Worm (Caenorhabditis elegans) whole organism, late embryonic: ENCODE results near the gene C08E8.4.

Experiments
- dmd-4 ChIP-seq: sonication (generic microtip); optimal IDR thresholded peaks from 2 replicates; lab custom pipeline; 2016; ENCODE audit warnings: borderline replicate concordance, missing genetic modification characterization, missing compliant biosample characterization
- elt-2 ChIP-seq: sonication (generic microtip); optimal IDR thresholded peaks from 2 replicates; lab custom pipeline; 2016; ENCODE audit warnings: missing genetic modification reagents, missing genetic modification characterization, missing compliant biosample characterization
- hlh-13 ChIP-seq: fragments of 200-800 bp; sonication (Bioruptor generic); optimal IDR thresholded peaks from 2 replicates; lab custom pipeline; 2018; ENCODE audit warnings: mild to moderate bottlenecking, missing genetic modification characterization, missing compliant biosample characterization
- mec-3 ChIP-seq: sonication (generic microtip); optimal IDR thresholded peaks from 2 replicates; lab custom pipeline; 2016; ENCODE audit warnings: borderline replicate concordance, missing genetic modification characterization, missing compliant biosample characterization
- pha-4 ChIP-seq: fragments of 150-350 bp; optimal IDR thresholded peaks from 2 replicates; lab custom pipeline; 2018; ENCODE audit warnings: missing biosample characterization, missing genetic modification reagents, missing genetic modification characterization
- unc-3 ChIP-seq, 2 experiments: fragments of 200-800 bp in 1 of 2; sonication (Bioruptor generic) in 1 of 2; sonication (generic microtip) in 1 of 2; conservative IDR thresholded peaks in 1 of 2; optimal IDR thresholded peaks in 1 of 2; 2 replicates each; pipeline versions ENCODE4 v1.3.6 to Lab custom; 2016 to 2022; ENCODE audit warnings: missing compliant biosample characterization in 2 of 2, missing genetic modification characterization in 2 of 2, missing genetic modification reagents in 1 of 2
- zip-5 ChIP-seq: sonication (generic microtip); optimal IDR thresholded peaks from 2 replicates; lab custom pipeline; 2016; ENCODE audit warnings: missing genetic modification characterization, missing compliant biosample characterization

ce11 chrV:18323231-18323630 is 48.4 kb upstream of the C08E8.4 start, which contains the start of gene B0462.5:
- no peak for TF ChIP-seq unc-3 (GFP tag; conservative IDR thresholded peaks at IDR 0.05; lab: Robert Waterston, UW)
- TF ChIP-seq unc-3 (tag; optimal IDR thresholded peaks at IDR 0.05; lab: Kevin White, UChicago): no peak
- TF ChIP-seq elt-2: no peak
- no peak for TF ChIP-seq dmd-4 (tag; lab: Kevin White, UChicago)
- TF ChIP-seq pha-4: no peak
- TF ChIP-seq mec-3 (tag; lab: Kevin White, UChicago): no peak
- no peak for TF ChIP-seq hlh-13 (GFP tag; lab: Kevin White, UChicago)
- TF ChIP-seq zip-5 (tag; lab: Kevin White, UChicago): no peak
